Worm (Caenorhabditis elegans) whole organism, young adult: Measurements from ENCODE around the gene sra-33.
A peak's percentile ranks its signal among the peaks of the same experiment; 100 is the strongest.

Source experiments
- B0035.1 ChIP-seq: sonication (generic microtip); optimal IDR thresholded peaks from 2 replicates; lab custom pipeline; 2016; ENCODE audit warnings: missing genetic modification characterization, mild to moderate bottlenecking, missing compliant biosample characterization, missing genotype, missing genetic modification reagents
- B0261.1 ChIP-seq: sonication (generic microtip); optimal IDR thresholded peaks from 2 replicates; lab custom pipeline; 2016; ENCODE audit warnings: mild to moderate bottlenecking, missing genetic modification characterization, moderate library complexity, missing compliant biosample characterization
- D2030.7 ChIP-seq: fragments of 200-800 bp; sonication (Bioruptor generic); IDR thresholded peaks from 2 replicates; pipeline ENCODE4 v1.3.6; 2022; ENCODE audit warnings: missing genetic modification reagents, missing genetic modification characterization, missing compliant biosample characterization
- F23B12.7 ChIP-seq: sonication (generic microtip); optimal IDR thresholded peaks from 2 replicates; lab custom pipeline; 2017; ENCODE audit warnings: missing genetic modification characterization, mild to moderate bottlenecking, missing compliant biosample characterization, antibody characterized with exemption, moderate library complexity; ENCODE audit not compliant: insufficient read depth
- F33H1.4 ChIP-seq: fragments of 200-800 bp; sonication (Bioruptor generic); IDR thresholded peaks from 2 replicates; pipeline ENCODE4 v1.3.6; 2022; ENCODE audit warnings: missing genetic modification reagents, missing genetic modification characterization, missing compliant biosample characterization
- F49E8.2 ChIP-seq: sonication (generic microtip); optimal IDR thresholded peaks from 3 replicates; lab custom pipeline; 2017; ENCODE audit warnings: missing genetic modification characterization, mild to moderate bottlenecking, missing compliant biosample characterization, antibody characterized with exemption, moderate library complexity; ENCODE audit not compliant: insufficient read depth
- F52B5.7 ChIP-seq: sonication (generic microtip); optimal IDR thresholded peaks from 2 replicates; lab custom pipeline; 2016; ENCODE audit warnings: mild to moderate bottlenecking, missing genetic modification characterization, missing compliant biosample characterization
- K12H6.12 ChIP-seq: fragments of 200-800 bp; sonication (Bioruptor generic); optimal IDR thresholded peaks from 2 replicates; lab custom pipeline; 2018; ENCODE audit warnings: mild to moderate bottlenecking, missing genetic modification characterization, missing compliant biosample characterization
- T26A5.8 ChIP-seq: sonication (generic microtip); optimal IDR thresholded peaks from 2 replicates; lab custom pipeline; 2016; ENCODE audit warnings: missing genetic modification characterization, missing compliant biosample characterization
- Y56A3A.18 ChIP-seq: fragments of 200-800 bp; sonication (Bioruptor generic); IDR thresholded peaks from 2 replicates; pipeline ENCODE4 v1.3.6; 2022; ENCODE audit warnings: missing genetic modification reagents, missing genetic modification characterization, missing compliant biosample characterization
- Y67H2A.10 ChIP-seq: fragments of 200-800 bp; sonication (Bioruptor generic); conservative IDR thresholded peaks from 2 replicates; pipeline ENCODE4 v1.3.6; 2022; ENCODE audit warnings: missing genetic modification reagents, missing genetic modification characterization, missing compliant biosample characterization
- ama-1 ChIP-seq, 3 experiments: fragments of 150-350 bp in 1 of 3; sonication (generic microtip) in 2 of 3; optimal IDR thresholded peaks; 2 replicates each; lab custom pipeline; 2014 to 2018; ENCODE audit warnings: missing biosample characterization in 2 of 3, missing genetic modification characterization in 2 of 3, missing genetic modification reagents in 2 of 3
- aptf-2 ChIP-seq: fragments of 200-800 bp; sonication (Bioruptor generic); conservative IDR thresholded peaks from 2 replicates; pipeline ENCODE4 v1.3.6; 2022; ENCODE audit warnings: missing genetic modification reagents, missing genetic modification characterization, missing compliant biosample characterization
- attf-3 ChIP-seq: fragments of 200-800 bp; sonication (Bioruptor generic); conservative IDR thresholded peaks from 2 replicates; pipeline ENCODE4 v1.3.6; 2022; ENCODE audit warnings: missing genetic modification reagents, missing genetic modification characterization, missing compliant biosample characterization
- attf-5 ChIP-seq: fragments of 200-800 bp; sonication (Bioruptor generic); optimal IDR thresholded peaks from 2 replicates; lab custom pipeline; 2018; ENCODE audit warnings: mild to moderate bottlenecking, missing genetic modification characterization, missing compliant biosample characterization
- cebp-2 ChIP-seq: fragments of 200-800 bp; sonication (Bioruptor generic); IDR thresholded peaks from 2 replicates; pipeline ENCODE4 v1.3.6; 2022; ENCODE audit warnings: missing genetic modification characterization, missing compliant biosample characterization
- ceh-27 ChIP-seq: fragments of 200-800 bp; sonication (Bioruptor generic); optimal IDR thresholded peaks from 2 replicates; lab custom pipeline; 2018; ENCODE audit warnings: mild to moderate bottlenecking, missing genetic modification characterization, moderate library complexity, missing compliant biosample characterization
- ceh-91 ChIP-seq: fragments of 200-800 bp; sonication (Bioruptor generic); IDR thresholded peaks from 2 replicates; pipeline ENCODE4 v1.3.6; 2022; ENCODE audit warnings: missing genetic modification reagents, missing genetic modification characterization, missing compliant biosample characterization
- dox-1 ChIP-seq: fragments of 200-800 bp; sonication (Bioruptor generic); IDR thresholded peaks from 2 replicates; pipeline ENCODE4 v1.3.6; 2022; ENCODE audit warnings: missing genetic modification reagents, missing genetic modification characterization, missing compliant biosample characterization
- dpl-1 ChIP-seq: fragments of 150-350 bp; optimal IDR thresholded peaks from 2 replicates; lab custom pipeline; 2014; ENCODE audit warnings: missing biosample characterization, missing genetic modification reagents, missing genetic modification characterization
- efl-1 ChIP-seq: fragments of 150-350 bp; optimal IDR thresholded peaks from 2 replicates; lab custom pipeline; 2014; ENCODE audit warnings: missing biosample characterization, missing genetic modification reagents, missing genetic modification characterization
- egl-44 ChIP-seq: fragments of 200-800 bp; sonication (Bioruptor generic); IDR thresholded peaks from 2 replicates; pipeline ENCODE4 v1.3.6; 2022; ENCODE audit warnings: missing genetic modification reagents, missing genetic modification characterization, missing compliant biosample characterization
- ets-4 ChIP-seq: fragments of 200-800 bp; sonication (Bioruptor generic); optimal IDR thresholded peaks from 2 replicates; lab custom pipeline; 2018; ENCODE audit warnings: mild to moderate bottlenecking, missing genetic modification characterization, missing compliant biosample characterization
- hlh-12 ChIP-seq: sonication (generic microtip); optimal IDR thresholded peaks from 2 replicates; lab custom pipeline; 2016; ENCODE audit warnings: missing genetic modification characterization, missing compliant biosample characterization
- let-607 ChIP-seq, 2 experiments: fragments of 200-800 bp in 1 of 2; sonication (Bioruptor generic) in 1 of 2; sonication (generic microtip) in 1 of 2; optimal IDR thresholded peaks; 2 replicates each; lab custom pipeline; 2016 to 2018; ENCODE audit warnings: mild to moderate bottlenecking in 2 of 2, missing compliant biosample characterization in 2 of 2, missing genetic modification characterization in 2 of 2, moderate library complexity in 2 of 2, missing genotype in 1 of 2
- lin-26 ChIP-seq: fragments of 200-800 bp; sonication (Bioruptor generic); IDR thresholded peaks from 2 replicates; pipeline ENCODE4 v1.3.6; 2022; ENCODE audit warnings: missing genetic modification reagents, missing genetic modification characterization, missing compliant biosample characterization
- lsl-1 ChIP-seq: fragments of 200-800 bp; sonication (Bioruptor generic); optimal IDR thresholded peaks from 2 replicates; lab custom pipeline; 2018; ENCODE audit warnings: mild to moderate bottlenecking, missing genetic modification characterization, moderate library complexity, missing compliant biosample characterization
- lsy-27 ChIP-seq: sonication (generic microtip); optimal IDR thresholded peaks from 2 replicates; lab custom pipeline; 2017; ENCODE audit warnings: missing genetic modification characterization, mild to moderate bottlenecking, missing compliant biosample characterization, antibody characterized with exemption, missing genotype, borderline replicate concordance; ENCODE audit not compliant: insufficient read depth
- madf-3 ChIP-seq: fragments of 200-800 bp; sonication (Bioruptor generic); IDR thresholded peaks from 2 replicates; pipeline ENCODE4 v1.3.6; 2022; ENCODE audit warnings: missing genetic modification reagents, missing genetic modification characterization, missing compliant biosample characterization
- mcd-1 ChIP-seq: fragments of 200-800 bp; sonication (Bioruptor generic); IDR thresholded peaks from 2 replicates; pipeline ENCODE4 v1.3.6; 2022; ENCODE audit warnings: missing genetic modification reagents, missing genetic modification characterization, missing compliant biosample characterization
- mel-28 ChIP-seq: sonication (generic microtip); optimal IDR thresholded peaks from 2 replicates; lab custom pipeline; 2016; ENCODE audit warnings: borderline replicate concordance, mild to moderate bottlenecking, missing genetic modification characterization, missing compliant biosample characterization
- mes-4 ChIP-seq: sonication (generic microtip); optimal IDR thresholded peaks from 2 replicates; lab custom pipeline; 2016; ENCODE audit warnings: missing genotype, missing genetic modification characterization, missing compliant biosample characterization
- nfyb-1 ChIP-seq: fragments of 200-800 bp; sonication (Bioruptor generic); IDR thresholded peaks from 2 replicates; pipeline ENCODE4 v1.3.6; 2022; ENCODE audit warnings: missing genetic modification reagents, missing genetic modification characterization, missing compliant biosample characterization
- nhr-120 ChIP-seq: fragments of 200-800 bp; sonication (Bioruptor generic); IDR thresholded peaks from 2 replicates; pipeline ENCODE4 v1.3.6; 2022; ENCODE audit warnings: missing genetic modification characterization, missing compliant biosample characterization
- nhr-80 ChIP-seq: sonication (generic microtip); optimal IDR thresholded peaks from 2 replicates; lab custom pipeline; 2016; ENCODE audit warnings: missing genetic modification characterization, missing compliant biosample characterization
- rec-8 ChIP-seq, 2 experiments: sonication (generic microtip); optimal IDR thresholded peaks; 2 replicates each; lab custom pipeline; 2016; ENCODE audit warnings: mild to moderate bottlenecking in 2 of 2, missing genetic modification characterization in 2 of 2, missing genetic modification reagents in 2 of 2, missing genotype in 2 of 2, missing biosample characterization in 1 of 2, missing compliant biosample characterization in 1 of 2, moderate library complexity in 1 of 2
- repo-1 ChIP-seq: sonication (generic microtip); optimal IDR thresholded peaks from 2 replicates; lab custom pipeline; 2017; ENCODE audit warnings: mild to moderate bottlenecking, missing genetic modification characterization, missing compliant biosample characterization
- rpc-1 ChIP-seq, 2 experiments: fragments of 150-350 bp in 1 of 2; sonication (generic microtip) in 1 of 2; optimal IDR thresholded peaks; 2 replicates each; lab custom pipeline; 2014 to 2018; ENCODE audit warnings: missing biosample characterization in 1 of 2, missing genetic modification characterization in 1 of 2, missing genetic modification reagents in 1 of 2, missing genotype in 1 of 2
- sea-2 ChIP-seq: fragments of 200-800 bp; sonication (Bioruptor generic); IDR thresholded peaks from 2 replicates; pipeline ENCODE4 v1.3.6; 2022; ENCODE audit warnings: missing genetic modification characterization, missing compliant biosample characterization
- snpc-3.4 ChIP-seq: sonication (generic microtip); optimal IDR thresholded peaks from 2 replicates; lab custom pipeline; 2017; ENCODE audit warnings: missing genetic modification characterization, mild to moderate bottlenecking, missing compliant biosample characterization, antibody characterized with exemption, moderate library complexity, missing genotype, missing genetic modification reagents
- sptf-2 ChIP-seq: fragments of 200-800 bp; sonication (Bioruptor generic); optimal IDR thresholded peaks from 2 replicates; lab custom pipeline; 2018; ENCODE audit warnings: mild to moderate bottlenecking, missing genetic modification characterization, missing compliant biosample characterization
- tbp1 ChIP-seq: fragments of 200-800 bp; sonication (Bioruptor generic); optimal IDR thresholded peaks from 2 replicates; lab custom pipeline; 2018; ENCODE audit warnings: mild to moderate bottlenecking, missing genetic modification characterization, missing compliant biosample characterization
- zfh-2 ChIP-seq: fragments of 200-800 bp; sonication (Bioruptor generic); conservative IDR thresholded peaks from 2 replicates; pipeline ENCODE4 v1.3.6; 2022; ENCODE audit warnings: missing genetic modification reagents, missing genetic modification characterization, missing compliant biosample characterization

sra-33 gene

ce11 chrII:4565205-4565604 lies 28.2 kb upstream of the sra-33 start (continued):
- TF ChIP-seq attf-5 (GFP tag; lab: Kevin White, UChicago) (peak; percentile 7), attf-3 (no peak), F52B5.7 (tag; lab: Kevin White, UChicago) (no peak), B0261.1 (tag; lab: Kevin White, UChicago) (peak; percentile 73), dox-1 (peak; percentile 25; the same call in 1 of the 2 replicates), aptf-2 (GFP tag; lab: Robert Waterston, UW) (no peak), T26A5.8 (tag; lab: Kevin White, UChicago) (no peak), F33H1.4 (GFP tag; lab: Robert Waterston, UW) (peak; percentile 45), sea-2 (no peak), F23B12.7 (no peak), ama-1 (optimal IDR thresholded peaks at IDR 0.05; lab: Kevin White, UChicago) (no peak), ama-1 (GFP tag; optimal IDR thresholded peaks at IDR 0.05; lab: Kevin White, UChicago) (peak in 1 of 2 experiments; percentile 12), mcd-1 (GFP tag; lab: Robert Waterston, UW) (no peak), F49E8.2 (tag; lab: Kevin White, UChicago) (no peak), ets-4 (GFP tag; lab: Kevin White, UChicago) (no peak), zfh-2 (no peak), mes-4 (tag; lab: Kevin White, UChicago) (no peak), let-607 (tag; optimal IDR thresholded peaks at IDR 0.05; lab: Kevin White, UChicago) (no peak), snpc-3.4 (tag; lab: Kevin White, UChicago) (peak; percentile 51), Y56A3A.18 (peak; percentile 33; the same call in 1 of the 2 replicates), repo-1 (tag; lab: Kevin White, UChicago) (peak; percentile 23), nhr-120 (GFP tag; lab: Robert Waterston, UW) (no peak), ceh-27 (no peak), sptf-2 (GFP tag; lab: Kevin White, UChicago) (no peak), Y67H2A.10 (GFP tag; lab: Robert Waterston, UW) (no peak), egl-44 (GFP tag; lab: Robert Waterston, UW) (0 out of 2 replicates have a peak, but pooled peaks have one; percentile 22), nfyb-1 (GFP tag; lab: Robert Waterston, UW) (peak; percentile 59; the same call in 1 of the 2 replicates), B0035.1 (tag; lab: Kevin White, UChicago) (no peak), tbp1 (GFP tag; lab: Kevin White, UChicago) (peak; percentile 87), lin-26 (GFP tag; lab: Robert Waterston, UW) (peak; percentile 77), madf-3 (no peak), rpc-1 (optimal IDR thresholded peaks at IDR 0.05; lab: Kevin White, UChicago) (peak; percentile 55), rpc-1 (tag; optimal IDR thresholded peaks at IDR 0.05; lab: Kevin White, UChicago) (peak; percentile 82), cebp-2 (GFP tag; lab: Robert Waterston, UW) (no peak), hlh-12 (tag; lab: Kevin White, UChicago) (no peak), ceh-91 (GFP tag; lab: Robert Waterston, UW) (0 out of 2 replicates have a peak, but pooled peaks have one; percentile 27), lsl-1 (GFP tag; lab: Kevin White, UChicago) (peak; percentile 58), dpl-1 (GFP tag; lab: Kevin White, UChicago) (no peak), efl-1 (no peak), rec-8 (tag; optimal IDR thresholded peaks at IDR 0.05; lab: Kevin White, UChicago) (no peak), lsy-27 (tag; lab: Kevin White, UChicago) (no peak), mel-28 (tag; lab: Kevin White, UChicago) (no peak), D2030.7 (GFP tag; lab: Robert Waterston, UW) (peak; percentile 17; the same call in 1 of the 2 replicates), nhr-80 (tag; lab: Kevin White, UChicago) (peak; percentile 36), K12H6.12 (tag; lab: Kevin White, UChicago) (no peak)
- TF ChIP-seq, all 124 proteins: peak for 25
